Fruit fly (Drosophila melanogaster) whole organism: ENCODE data around the gene CG31207.

ENCODE experiments used
- CG8478 ChIP-seq: fragments of >200 bp; optimal IDR thresholded peaks from 2 replicates; lab custom pipeline; 2018; ENCODE audit warnings: inconsistent platforms
- Dll ChIP-seq: fragments of >200 bp; optimal IDR thresholded peaks from 2 replicates; lab custom pipeline; 2017
- EcR ChIP-seq, 2 experiments: fragments of >200 bp; optimal IDR thresholded peaks; 2 replicates each; lab custom pipeline; 2017; ENCODE audit warnings: missing biosample characterization in 2 of 2, missing genetic modification characterization in 2 of 2, missing genetic modification reagents in 2 of 2
- pan ChIP-seq: fragments of >200 bp; optimal IDR thresholded peaks from 2 replicates; lab custom pipeline; 2017
- psq ChIP-seq: fragments of >200 bp; optimal IDR thresholded peaks from 2 replicates; lab custom pipeline; 2017
- usp ChIP-seq: fragments of >200 bp; optimal IDR thresholded peaks from 2 replicates; lab custom pipeline; 2017; ENCODE audit warnings: missing biosample characterization, missing genetic modification characterization, mixed read lengths

The CG31207 gene

DNA sequence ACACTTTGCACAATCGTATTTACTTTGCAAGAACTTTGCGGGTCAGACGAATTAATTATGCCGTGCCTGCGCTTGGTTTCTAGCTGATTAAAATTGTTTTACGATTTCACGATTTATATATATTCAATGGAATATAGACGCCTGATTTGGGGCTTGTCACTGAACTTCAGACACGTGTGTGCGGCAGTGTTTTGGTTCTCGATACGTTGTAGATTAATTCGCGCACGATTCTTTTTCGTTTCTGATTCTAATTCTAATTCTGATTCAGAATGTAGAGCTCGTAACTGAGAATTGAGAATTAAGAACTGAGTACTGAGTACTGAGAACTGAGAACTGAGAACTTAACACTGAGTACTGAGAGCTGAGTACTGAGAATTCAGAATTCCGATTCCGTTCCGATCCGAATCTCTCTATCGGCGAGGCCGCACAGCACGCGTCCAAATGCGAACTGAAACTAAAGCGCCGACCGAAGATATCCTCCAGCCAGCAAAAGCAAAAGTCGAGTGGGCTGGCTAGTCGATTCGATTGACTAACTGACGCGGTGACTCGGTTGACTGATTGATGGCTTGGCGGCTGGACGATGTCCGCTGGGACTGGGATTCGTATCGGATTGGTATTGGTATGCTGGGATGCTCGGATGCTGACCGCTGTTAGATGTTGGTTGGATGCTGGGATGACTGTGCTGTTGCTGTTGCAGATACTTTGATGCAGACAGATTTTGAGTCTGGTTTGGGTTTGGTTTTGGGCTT lies 23.9 kb downstream of the CG31207 start:
- TF ChIP-seq usp (GFP tag; lab: Kevin White, UChicago), result no peak
- no peak for TF ChIP-seq pan
- TF ChIP-seq CG8478, result no peak
- TF ChIP-seq EcR (GFP tag; optimal IDR thresholded peaks at IDR 0.05; lab: Kevin White, UChicago), result no peak
- TF ChIP-seq psq (lab: Kevin White, UChicago), result no peak
- no peak for TF ChIP-seq Dll

DNA sequence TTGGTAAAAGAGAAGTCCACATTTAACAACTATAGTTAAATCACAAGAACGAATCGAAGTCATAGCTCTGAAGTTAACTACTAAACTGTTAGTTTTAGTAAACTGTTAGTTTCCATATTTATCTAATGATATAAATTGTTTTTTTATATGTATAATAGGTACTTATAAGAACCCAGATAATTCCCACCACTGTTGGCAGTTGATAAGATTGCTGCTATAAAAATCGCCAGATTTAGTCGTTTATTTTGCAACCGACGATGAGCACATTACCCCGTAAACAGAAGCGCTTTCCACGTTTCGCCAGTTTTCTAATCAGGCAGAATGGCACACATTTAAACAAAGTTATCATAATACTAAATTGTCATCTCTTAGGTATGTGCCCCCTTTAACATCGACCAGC lies 27.8 kb downstream of the CG31207 start:
- no peak for TF ChIP-seq CG8478
- TF ChIP-seq usp (GFP tag; lab: Kevin White, UChicago), result no peak
- TF ChIP-seq psq (lab: Kevin White, UChicago), result no peak
- TF ChIP-seq EcR (GFP tag; optimal IDR thresholded peaks at IDR 0.05; lab: Kevin White, UChicago), result no peak
- no peak for TF ChIP-seq pan
- no peak for TF ChIP-seq Dll

DNA sequence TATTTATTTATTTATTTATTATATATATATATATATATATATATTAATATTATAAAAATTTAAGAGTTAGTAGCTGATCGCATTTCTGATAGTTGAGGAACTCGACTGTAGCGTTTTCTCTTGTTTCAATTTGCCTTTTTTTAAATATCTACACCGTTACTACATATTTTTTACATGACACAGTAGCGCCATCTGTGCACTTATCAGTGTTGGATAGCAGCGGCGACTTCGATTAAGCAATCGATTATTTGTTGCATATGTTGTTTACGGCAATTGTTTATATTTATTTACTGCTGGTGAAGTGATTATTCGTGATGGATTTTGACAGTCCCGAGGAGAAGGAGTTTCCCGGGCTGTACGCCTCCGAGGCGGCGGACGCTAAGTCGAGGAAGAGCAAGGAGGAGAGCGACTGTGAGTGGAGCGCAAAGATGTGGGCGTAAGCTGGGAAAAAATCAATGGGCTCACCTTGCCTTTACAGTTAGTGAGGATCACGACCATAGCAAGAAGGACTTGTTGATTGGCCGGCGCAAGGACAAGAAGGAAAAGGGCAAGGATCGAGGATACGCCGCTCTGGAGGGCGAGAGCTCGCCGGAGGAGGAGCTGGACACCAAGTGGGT lies 29.3 kb downstream of the CG31207 start, which contains the start of gene Rlip:
Gene Rlip, plus strand, starts transcription at position 221 of the 617 bp plus-strand sequence.
- no peak for TF ChIP-seq pan
- no peak for TF ChIP-seq usp (GFP tag; lab: Kevin White, UChicago)
- no peak for TF ChIP-seq Dll
- no peak for TF ChIP-seq EcR (GFP tag; optimal IDR thresholded peaks at IDR 0.05; lab: Kevin White, UChicago)
- no peak for TF ChIP-seq psq (lab: Kevin White, UChicago)
- no peak for TF ChIP-seq CG8478

DNA sequence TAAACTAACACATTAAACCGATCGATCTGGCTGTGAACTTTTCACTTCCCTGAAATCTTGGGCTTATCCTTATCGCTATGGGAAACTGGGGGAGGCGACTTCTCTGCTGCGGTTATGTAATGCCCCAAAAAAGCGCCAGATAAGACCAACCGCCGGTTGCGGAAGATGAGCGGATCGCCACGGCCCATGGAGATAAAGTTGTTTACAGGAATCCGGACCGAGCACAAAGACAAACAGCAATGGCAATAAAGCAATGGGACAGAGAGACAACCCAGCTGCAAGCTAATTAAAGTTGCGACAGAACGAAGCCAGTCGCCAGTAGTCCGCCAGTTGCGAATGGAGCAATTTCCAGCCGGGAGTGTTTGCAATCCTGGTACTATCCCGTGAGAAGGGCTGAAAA lies 31.2 kb downstream of the CG31207 start, which contains the start of gene CG5697:
Gene CG5697, plus strand, starts transcription at position 314 of the 400 bp plus-strand sequence.
- TF ChIP-seq usp (GFP tag; lab: Kevin White, UChicago) (no peak), pan (no peak), psq (lab: Kevin White, UChicago) (no peak), EcR (GFP tag; optimal IDR thresholded peaks at IDR 0.05; lab: Kevin White, UChicago) (no peak), CG8478 (no peak), Dll (no peak)

DNA sequence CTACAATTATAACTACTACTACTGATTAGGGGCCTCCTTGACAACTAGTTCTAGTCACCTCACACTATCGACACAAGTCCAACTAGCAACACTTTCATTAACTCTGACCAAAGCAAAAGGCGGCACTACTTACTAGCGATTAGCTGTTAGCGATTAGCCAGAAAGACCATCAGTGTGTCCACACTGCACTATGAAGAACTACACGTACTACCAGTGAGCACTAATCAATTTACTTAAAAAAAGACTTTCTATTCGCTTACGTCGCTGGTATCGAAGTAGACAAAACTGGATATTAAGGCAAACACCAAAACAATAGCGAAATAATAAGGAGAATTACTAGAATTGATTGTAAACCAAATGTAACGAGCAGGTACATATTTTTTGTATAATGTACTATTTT lies 33.0 kb downstream of the CG31207 start:
- TF ChIP-seq psq (lab: Kevin White, UChicago) (no peak), Dll (no peak), pan (no peak), EcR (GFP tag; optimal IDR thresholded peaks at IDR 0.05; lab: Kevin White, UChicago) (no peak), CG8478 (no peak), usp (GFP tag; lab: Kevin White, UChicago) (no peak)

DNA sequence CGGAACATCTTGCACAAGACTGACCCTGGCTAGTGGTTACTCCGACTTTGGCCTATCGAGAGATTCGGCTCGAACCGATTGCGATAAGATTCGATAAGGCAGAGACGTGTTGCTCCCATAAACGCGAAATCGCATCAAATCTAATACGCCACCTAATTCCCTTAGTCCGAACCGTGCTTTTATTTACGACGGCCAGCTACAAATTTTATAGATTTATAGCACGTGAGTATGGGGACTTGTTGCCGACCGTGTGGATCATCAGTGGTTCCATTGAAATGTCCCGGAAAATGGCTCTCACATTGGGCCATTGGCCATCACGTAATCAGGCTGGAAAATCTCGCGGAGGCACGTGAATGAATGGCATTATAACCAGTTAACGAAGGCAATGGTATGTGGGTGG lies 39.9 kb downstream of the CG31207 start, which contains the start of gene Alp5:
Gene Alp5, minus strand, starts transcription at position 24 of the 400 bp plus-strand sequence.
- no peak for TF ChIP-seq pan
- TF ChIP-seq psq (lab: Kevin White, UChicago), result no peak
- TF ChIP-seq CG8478, result no peak
- TF ChIP-seq EcR (GFP tag; optimal IDR thresholded peaks at IDR 0.05; lab: Kevin White, UChicago), result no peak
- TF ChIP-seq Dll, result no peak
- TF ChIP-seq usp (GFP tag; lab: Kevin White, UChicago), result no peak

DNA sequence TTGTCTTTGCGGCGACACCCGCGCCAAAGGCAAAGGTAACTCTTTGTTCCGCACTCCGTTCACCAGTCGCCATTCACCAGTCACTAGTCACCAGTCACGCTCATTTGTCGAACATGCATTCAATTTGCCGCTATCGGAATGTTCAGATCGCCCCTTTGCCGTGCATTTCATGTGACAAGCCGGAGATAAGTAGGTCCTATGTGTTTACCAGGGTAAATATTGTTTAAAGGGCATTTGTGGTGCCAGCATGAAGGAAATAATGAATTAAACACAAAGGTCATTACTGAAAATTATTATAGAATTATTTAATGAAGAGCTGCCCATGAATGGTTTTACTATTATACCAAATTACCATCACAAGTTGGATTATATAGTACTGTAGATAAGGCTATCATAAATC lies 45.7 kb downstream of the CG31207 start:
- no peak for TF ChIP-seq EcR (GFP tag; optimal IDR thresholded peaks at IDR 0.05; lab: Kevin White, UChicago)
- TF ChIP-seq usp (GFP tag; lab: Kevin White, UChicago), result no peak
- no peak for TF ChIP-seq CG8478

DNA sequence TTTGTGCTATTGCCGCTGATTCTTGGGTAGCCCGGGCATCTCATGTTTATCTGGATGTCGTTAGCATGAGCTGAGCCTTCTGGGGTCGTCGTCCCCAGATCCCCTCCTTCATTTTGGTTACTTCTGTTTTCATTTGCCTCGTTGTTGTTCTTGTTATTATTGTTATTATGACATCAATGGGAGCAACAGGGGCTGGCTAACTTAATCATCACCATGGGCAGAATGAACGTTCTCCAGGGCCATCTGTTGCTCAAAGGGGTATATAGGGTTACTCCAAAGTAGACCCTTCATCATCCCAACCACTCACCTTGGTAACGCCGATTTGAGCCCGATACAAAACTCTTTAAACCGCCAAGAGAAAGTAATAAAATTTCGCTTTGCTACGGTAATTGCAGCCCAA lies 48.5 kb downstream of the CG31207 start:
- TF ChIP-seq pan (no peak), EcR (GFP tag; optimal IDR thresholded peaks at IDR 0.05; lab: Kevin White, UChicago) (no peak), CG8478 (no peak), usp (GFP tag; lab: Kevin White, UChicago) (no peak), psq (lab: Kevin White, UChicago) (no peak), Dll (no peak)
